Worm (Caenorhabditis elegans) whole organism, L2 larva: ENCODE data around the gene W09D10.4.

Source experiments
- lin-11 ChIP-seq: fragments of 150-350 bp; sonication (generic microtip); optimal IDR thresholded peaks from 2 replicates; lab custom pipeline; 2014; ENCODE audit warnings: missing biosample characterization, missing genetic modification characterization, inconsistent platforms, mixed read lengths
- nhr-11 ChIP-seq: fragments of 150-350 bp; optimal IDR thresholded peaks from 2 replicates; lab custom pipeline; 2014; ENCODE audit warnings: missing biosample characterization, missing genetic modification characterization
- nhr-77 ChIP-seq: fragments of 150-350 bp; optimal IDR thresholded peaks from 2 replicates; lab custom pipeline; 2014; ENCODE audit warnings: missing biosample characterization, missing genetic modification characterization
- unc-39 ChIP-seq: fragments of 150-350 bp; optimal IDR thresholded peaks from 2 replicates; lab custom pipeline; 2014; ENCODE audit warnings: missing biosample characterization, missing genetic modification characterization
- ztf-11 ChIP-seq: sonication (generic microtip); optimal IDR thresholded peaks from 2 replicates; lab custom pipeline; 2017; ENCODE audit warnings: missing biosample characterization, missing genetic modification characterization

- no peak for TF ChIP-seq nhr-11 (tag; lab: Kevin White, UChicago)
- no peak for TF ChIP-seq lin-11
- TF ChIP-seq ztf-11 = no peak
- no peak for TF ChIP-seq nhr-77 (tag; lab: Kevin White, UChicago)
- no peak for TF ChIP-seq unc-39 (tag; lab: Kevin White, UChicago)
Observed at ce11 chrIII:10707461-10707860, 8.5 kb downstream of the W09D10.4 start, which contains the start of gene mrpl-12.
